Fruit fly (Drosophila melanogaster) whole organism, prepupa: ENCODE results near the gene CG2157.

Source experiments
- Blimp-1 ChIP-seq: fragments of 200-800 bp; sonication (Bioruptor generic); optimal IDR thresholded peaks from 3 replicates; lab custom pipeline; 2017; ENCODE audit warnings: missing biosample characterization, missing genetic modification characterization, mild to moderate bottlenecking, moderate library complexity, missing genetic modification reagents
- CG16779 ChIP-seq: fragments of 200-800 bp; sonication (Bioruptor generic); optimal IDR thresholded peaks from 3 replicates; lab custom pipeline; 2017; ENCODE audit warnings: missing biosample characterization, mild to moderate bottlenecking, missing genetic modification characterization
- CG7368 ChIP-seq: fragments of 200-800 bp; sonication (Bioruptor generic); optimal IDR thresholded peaks from 3 replicates; lab custom pipeline; 2016; ENCODE audit warnings: missing biosample characterization, missing genetic modification characterization
- Eip78C ChIP-seq: fragments of 200-800 bp; sonication (Bioruptor generic); peaks from one replicate; lab custom pipeline; 2016; ENCODE audit warnings: missing biosample characterization, missing genetic modification characterization
- Gug ChIP-seq: fragments of 200-800 bp; sonication (Bioruptor generic); IDR thresholded peaks from 2 replicates; pipeline ENCODE4 v1.3.6; 2022; ENCODE audit warnings: missing biosample characterization, missing genetic modification characterization
- Hr4 ChIP-seq: fragments of 200-800 bp; sonication (Bioruptor generic); optimal IDR thresholded peaks from 3 replicates; lab custom pipeline; 2016; ENCODE audit warnings: missing biosample characterization, missing genetic modification characterization
- fd59A ChIP-seq: fragments of 200-800 bp; sonication (Bioruptor generic); optimal IDR thresholded peaks from 2 replicates; lab custom pipeline; 2017; ENCODE audit warnings: missing biosample characterization, mild to moderate bottlenecking, missing genetic modification characterization, missing genetic modification reagents
- spab ChIP-seq: fragments of 200-800 bp; sonication (Bioruptor generic); optimal IDR thresholded peaks from 2 replicates; lab custom pipeline; 2017; ENCODE audit warnings: missing biosample characterization, mild to moderate bottlenecking, missing genetic modification characterization, missing genetic modification reagents

DNA sequence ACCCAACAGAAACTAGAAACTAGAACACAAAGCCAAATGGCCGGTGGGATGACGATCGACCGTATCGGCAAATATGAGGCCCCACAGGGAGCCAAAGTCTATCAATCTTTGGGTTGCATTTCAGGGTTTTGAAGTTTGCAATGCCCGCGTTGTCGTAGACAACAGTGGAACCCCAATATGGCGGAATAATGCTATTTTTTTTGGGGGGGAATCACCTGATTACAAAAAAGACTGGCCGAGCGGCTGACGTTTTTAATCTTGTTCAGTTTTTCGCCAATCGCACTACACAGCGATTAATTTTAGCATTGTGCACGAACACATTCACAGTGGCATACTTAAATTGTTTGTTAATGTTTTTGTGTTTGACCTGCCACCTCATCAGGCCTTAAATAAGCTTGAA, 7.4 kb downstream of the CG2157 start:
- no peak for TF ChIP-seq fd59A (GFP tag; lab: Kevin White, UChicago)
- no peak for TF ChIP-seq Blimp-1 (GFP tag; lab: Kevin White, UChicago)
- TF ChIP-seq Gug = no peak
- no peak for TF ChIP-seq spab (GFP tag; lab: Kevin White, UChicago)
- no peak for TF ChIP-seq CG16779 (tag; lab: Kevin White, UChicago)
- no peak for TF ChIP-seq CG7368 (GFP tag; lab: Kevin White, UChicago)
- TF ChIP-seq Eip78C (GFP tag; lab: Kevin White, UChicago) = no peak
- TF ChIP-seq Hr4 (GFP tag; lab: Kevin White, UChicago) = no peak
